Fruit fly (Drosophila melanogaster) whole organism, embryonic: ENCODE results near the gene Bacc.

ENCODE experiments used
- B-H2 ChIP-seq: fragments of 200-800 bp; sonication (Bioruptor generic); optimal IDR thresholded peaks from 2 replicates; lab custom pipeline; 2018; ENCODE audit warnings: missing biosample characterization, mild to moderate bottlenecking, missing genetic modification characterization
- CG10147 ChIP-seq: fragments of 200-800 bp; sonication (Bioruptor generic); optimal IDR thresholded peaks from 2 replicates; lab custom pipeline; 2019; ENCODE audit warnings: missing biosample characterization, mild to moderate bottlenecking, missing genetic modification characterization, moderate library complexity
- CG1024 ChIP-seq: fragments of 200-800 bp; sonication (Bioruptor generic); IDR thresholded peaks from 2 replicates; pipeline ENCODE4 v1.3.6; 2022; ENCODE audit warnings: missing biosample characterization, missing genetic modification characterization
- CG10565 ChIP-seq: fragments of 200-800 bp; sonication (Bioruptor generic); optimal IDR thresholded peaks from 3 replicates; lab custom pipeline; 2016; ENCODE audit warnings: missing biosample characterization, mild to moderate bottlenecking, missing genetic modification characterization
- CG11085 ChIP-seq: fragments of 200-800 bp; sonication (Bioruptor generic); IDR thresholded peaks from 2 replicates; pipeline ENCODE4 v1.3.6; 2022; ENCODE audit warnings: missing biosample characterization, missing genetic modification characterization
- CG12219 ChIP-seq: fragments of 200-800 bp; sonication (Bioruptor generic); optimal IDR thresholded peaks from 3 replicates; lab custom pipeline; 2018; ENCODE audit warnings: missing biosample characterization, mild to moderate bottlenecking, missing genetic modification characterization
- CG12769 ChIP-seq: fragments of 200-800 bp; sonication (Bioruptor generic); optimal IDR thresholded peaks from 2 replicates; lab custom pipeline; 2019; ENCODE audit warnings: missing biosample characterization, mild to moderate bottlenecking, missing genetic modification characterization, moderate library complexity
- CG13424 ChIP-seq: fragments of 200-800 bp; sonication (Bioruptor generic); optimal IDR thresholded peaks from 2 replicates; lab custom pipeline; 2019; ENCODE audit warnings: missing biosample characterization, mild to moderate bottlenecking, missing genetic modification characterization, moderate library complexity
- CG13775 ChIP-seq: fragments of 200-800 bp; sonication (Bioruptor generic); optimal IDR thresholded peaks from 3 replicates; lab custom pipeline; 2017; ENCODE audit warnings: missing biosample characterization, mild to moderate bottlenecking, missing genetic modification characterization
- CG15479 ChIP-seq: fragments of 200-800 bp; sonication (Bioruptor generic); optimal IDR thresholded peaks from 3 replicates; lab custom pipeline; 2019; ENCODE audit warnings: missing biosample characterization, mild to moderate bottlenecking, missing genetic modification characterization, moderate library complexity
- CG16779 ChIP-seq: fragments of 200-800 bp; sonication (Bioruptor generic); IDR thresholded peaks from 2 replicates; pipeline ENCODE4 v1.3.6; 2022; ENCODE audit warnings: missing biosample characterization, missing genetic modification characterization
- CG17612 ChIP-seq: fragments of 200-800 bp; sonication (Bioruptor generic); IDR thresholded peaks from 2 replicates; pipeline ENCODE4 v1.3.6; 2022; ENCODE audit warnings: missing biosample characterization, missing genetic modification characterization
- CG1792 ChIP-seq: fragments of 200-800 bp; sonication (Bioruptor generic); optimal IDR thresholded peaks from 2 replicates; lab custom pipeline; 2016; ENCODE audit warnings: missing biosample characterization, missing genetic modification characterization
- CG34376 ChIP-seq: fragments of 200-800 bp; sonication (Bioruptor generic); optimal IDR thresholded peaks from 2 replicates; lab custom pipeline; 2018; ENCODE audit warnings: missing biosample characterization, mild to moderate bottlenecking, missing genetic modification characterization
- CG4820 ChIP-seq: fragments of 200-800 bp; sonication (Bioruptor generic); optimal IDR thresholded peaks from 3 replicates; lab custom pipeline; 2016; ENCODE audit warnings: missing biosample characterization, missing genetic modification characterization
- CG5245 ChIP-seq: fragments of 200-800 bp; sonication (Bioruptor generic); optimal IDR thresholded peaks from 3 replicates; lab custom pipeline; 2016; ENCODE audit warnings: missing biosample characterization, missing genetic modification characterization
- CG6254 ChIP-seq: fragments of 200-800 bp; sonication (Bioruptor generic); optimal IDR thresholded peaks from 3 replicates; lab custom pipeline; 2017; ENCODE audit warnings: mild to moderate bottlenecking, missing biosample characterization, missing genetic modification reagents, missing genetic modification characterization
- CG6854 ChIP-seq: fragments of 200-800 bp; sonication (Bioruptor generic); optimal IDR thresholded peaks from 3 replicates; lab custom pipeline; 2017; ENCODE audit warnings: missing biosample characterization, mild to moderate bottlenecking, missing genetic modification characterization
- CG7963 ChIP-seq: fragments of 200-800 bp; sonication (Bioruptor generic); IDR thresholded peaks from 3 replicates; pipeline ENCODE4 v1.3.6; 2022; ENCODE audit warnings: missing biosample characterization, missing genetic modification characterization; ENCODE audit not compliant: partially characterized antibody
- CG8281 ChIP-seq: fragments of 200-800 bp; sonication (Bioruptor generic); optimal IDR thresholded peaks from 2 replicates; lab custom pipeline; 2018; ENCODE audit warnings: missing biosample characterization, mild to moderate bottlenecking, missing genetic modification characterization, moderate library complexity
- CTCF ChIP-seq: fragments of 200-800 bp; sonication (Bioruptor generic); optimal IDR thresholded peaks from 2 replicates; lab custom pipeline; 2017; ENCODE audit warnings: missing biosample characterization, mild to moderate bottlenecking, missing genetic modification characterization, moderate library complexity
- D ChIP-seq, 2 experiments: fragments of 200-800 bp in 1 of 2; fragments of >200 bp in 1 of 2; sonication (Bioruptor generic) in 1 of 2; optimal IDR thresholded peaks; 2 replicates in 1 of 2; 3 replicates in 1 of 2; lab custom pipeline; 2017; ENCODE audit warnings: mild to moderate bottlenecking in 1 of 2, missing biosample characterization in 1 of 2, missing genetic modification characterization in 1 of 2, missing genetic modification reagents in 1 of 2
- Dek ChIP-seq: fragments of 200-800 bp; sonication (Bioruptor generic); optimal IDR thresholded peaks from 3 replicates; lab custom pipeline; 2019; ENCODE audit warnings: missing biosample characterization, mild to moderate bottlenecking, missing genetic modification characterization, moderate library complexity
- E2f1 ChIP-seq: fragments of 200-800 bp; sonication (Bioruptor generic); IDR thresholded peaks from 2 replicates; pipeline ENCODE4 v1.3.6; 2022; ENCODE audit warnings: missing biosample characterization, missing genetic modification characterization
- HmgZ ChIP-seq: fragments of 200-800 bp; sonication (Bioruptor generic); optimal IDR thresholded peaks from 2 replicates; lab custom pipeline; 2018; ENCODE audit warnings: missing biosample characterization, mild to moderate bottlenecking, missing genetic modification characterization
- Hr39 ChIP-seq: fragments of >200 bp; optimal IDR thresholded peaks from 2 replicates; lab custom pipeline; 2017
- MESR4 ChIP-seq: fragments of 200-800 bp; sonication (Bioruptor generic); optimal IDR thresholded peaks from 2 replicates; lab custom pipeline; 2018; ENCODE audit warnings: missing biosample characterization, mild to moderate bottlenecking, missing genetic modification characterization, moderate library complexity
- Mad ChIP-seq: fragments of 200-800 bp; sonication (Bioruptor generic); optimal IDR thresholded peaks from 2 replicates; lab custom pipeline; 2016; ENCODE audit warnings: missing biosample characterization, missing genetic modification characterization
- Med ChIP-seq: fragments of 200-800 bp; sonication (Bioruptor generic); peaks from one replicate; lab custom pipeline; 2016; ENCODE audit warnings: missing biosample characterization, missing genetic modification characterization, mild to moderate bottlenecking, inconsistent platforms, moderate library complexity
- Myb ChIP-seq: fragments of 200-800 bp; sonication (Bioruptor generic); optimal IDR thresholded peaks from 2 replicates; lab custom pipeline; 2016; ENCODE audit warnings: missing biosample characterization, missing genetic modification characterization
- Neu2 ChIP-seq: fragments of 200-800 bp; sonication (Bioruptor generic); optimal IDR thresholded peaks from 3 replicates; lab custom pipeline; 2016; ENCODE audit warnings: missing biosample characterization, missing genetic modification characterization, borderline replicate concordance
- Optix ChIP-seq: fragments of 200-800 bp; sonication (Bioruptor generic); IDR thresholded peaks from 3 replicates; pipeline ENCODE4 v1.3.6; 2022; ENCODE audit warnings: missing biosample characterization, missing genetic modification characterization
- Side ChIP-seq: fragments of 200-800 bp; sonication (Bioruptor generic); optimal IDR thresholded peaks from 2 replicates; lab custom pipeline; 2016; ENCODE audit warnings: missing biosample characterization, missing genetic modification characterization
- abd-A ChIP-seq: fragments of 200-800 bp; sonication (Bioruptor generic); optimal IDR thresholded peaks from 3 replicates; lab custom pipeline; 2019; ENCODE audit warnings: missing biosample characterization, mild to moderate bottlenecking, missing genetic modification characterization, moderate library complexity
- ac ChIP-seq: fragments of 200-800 bp; sonication (Bioruptor generic); optimal IDR thresholded peaks from 3 replicates; lab custom pipeline; 2017; ENCODE audit warnings: missing biosample characterization, mild to moderate bottlenecking, missing genetic modification characterization
- crc ChIP-seq: fragments of 200-800 bp; sonication (Bioruptor generic); optimal IDR thresholded peaks from 2 replicates; lab custom pipeline; 2016; ENCODE audit warnings: missing biosample characterization, missing genetic modification characterization
- ewg ChIP-seq: fragments of 200-800 bp; sonication (Bioruptor generic); optimal IDR thresholded peaks from 3 replicates; lab custom pipeline; 2017; ENCODE audit warnings: mild to moderate bottlenecking, missing biosample characterization, missing genetic modification reagents, missing genetic modification characterization
- gem ChIP-seq: fragments of 200-800 bp; sonication (Bioruptor generic); optimal IDR thresholded peaks from 2 replicates; lab custom pipeline; 2019; ENCODE audit warnings: missing biosample characterization, mild to moderate bottlenecking, missing genetic modification characterization, moderate library complexity
- hth ChIP-seq: fragments of >200 bp; optimal IDR thresholded peaks from 2 replicates; lab custom pipeline; 2017; ENCODE audit warnings: inconsistent platforms
- kay ChIP-seq: fragments of 200-800 bp; sonication (Bioruptor generic); optimal IDR thresholded peaks from 2 replicates; lab custom pipeline; 2016; ENCODE audit warnings: missing biosample characterization, missing genetic modification characterization
- lilli ChIP-seq: fragments of 200-800 bp; sonication (Bioruptor generic); optimal IDR thresholded peaks from 3 replicates; lab custom pipeline; 2016; ENCODE audit warnings: missing biosample characterization, missing genetic modification characterization
- nau ChIP-seq: fragments of 200-800 bp; sonication (Bioruptor generic); optimal IDR thresholded peaks from 3 replicates; lab custom pipeline; 2017; ENCODE audit warnings: missing biosample characterization, mild to moderate bottlenecking, missing genetic modification characterization, missing genetic modification reagents
- prd ChIP-seq, 3 experiments: fragments of >200 bp in 2 of 3; fragments of 200-800 bp in 1 of 3; sonication (Bioruptor generic) in 1 of 3; optimal IDR thresholded peaks in 2 of 3; IDR thresholded peaks in 1 of 3; 2 replicates in 2 of 3; 3 replicates in 1 of 3; pipeline versions ENCODE4 v1.3.6 to Lab custom; 2017 to 2022; ENCODE audit warnings: missing biosample characterization in 1 of 3, missing genetic modification characterization in 1 of 3
- sc ChIP-seq, 3 experiments: fragments of >200 bp in 2 of 3; fragments of 200-800 bp in 1 of 3; sonication (Bioruptor generic) in 1 of 3; optimal IDR thresholded peaks; 2 replicates in 2 of 3; 3 replicates in 1 of 3; lab custom pipeline; 2017; ENCODE audit warnings: mild to moderate bottlenecking in 1 of 3, missing biosample characterization in 1 of 3, missing genetic modification characterization in 1 of 3, missing genetic modification reagents in 1 of 3
- scrt ChIP-seq: fragments of 200-800 bp; sonication (Bioruptor generic); optimal IDR thresholded peaks from 2 replicates; lab custom pipeline; 2018; ENCODE audit warnings: missing biosample characterization, mild to moderate bottlenecking, missing genetic modification characterization, moderate library complexity
- sim ChIP-seq: fragments of 200-800 bp; sonication (Bioruptor generic); IDR thresholded peaks from 2 replicates; pipeline ENCODE4 v1.3.6; 2022; ENCODE audit warnings: missing biosample characterization, missing genetic modification characterization
- slbo ChIP-seq: fragments of 200-800 bp; sonication (Bioruptor generic); IDR thresholded peaks from 2 replicates; pipeline ENCODE4 v1.3.6; 2022; ENCODE audit warnings: missing biosample characterization, missing genetic modification characterization
- stwl ChIP-seq: fragments of 200-800 bp; sonication (Bioruptor generic); optimal IDR thresholded peaks from 3 replicates; lab custom pipeline; 2018; ENCODE audit warnings: missing biosample characterization, mild to moderate bottlenecking, missing genetic modification characterization, moderate library complexity
- tgo ChIP-seq: fragments of 200-800 bp; sonication (Bioruptor generic); IDR thresholded peaks from 3 replicates; pipeline ENCODE4 v1.3.6; 2022; ENCODE audit warnings: missing biosample characterization, missing genetic modification characterization
- unc-4 ChIP-seq: fragments of 200-800 bp; sonication (Bioruptor generic); IDR thresholded peaks from 2 replicates; pipeline ENCODE4 v1.3.6; 2022; ENCODE audit warnings: missing biosample characterization, missing genetic modification characterization; ENCODE audit not compliant: partially characterized antibody

Bacc gene

dm6 chr2L:2749144-2749766 is 3.0 kb upstream of the Bacc start (continued):
- no peak for TF ChIP-seq tgo (GFP tag; lab: Robert Waterston, UW)
- TF ChIP-seq slbo (GFP tag; lab: Robert Waterston, UW): no peak
- TF ChIP-seq CG12219: peak; percentile 3
- no peak for TF ChIP-seq CG7963 (GFP tag; lab: Robert Waterston, UW)
- TF ChIP-seq CG10565 (GFP tag; lab: Kevin White, UChicago): no peak
- TF ChIP-seq CG15479 (GFP tag; lab: Kevin White, UChicago): no peak
- no peak for TF ChIP-seq CG4820 (GFP tag; lab: Kevin White, UChicago)
- TF ChIP-seq CG13775 (GFP tag; lab: Kevin White, UChicago): no peak
- TF ChIP-seq nau (GFP tag; lab: Kevin White, UChicago): peak; percentile 27
- TF ChIP-seq CG16779: no peak
- no peak for TF ChIP-seq CG1024 (GFP tag; lab: Robert Waterston, UW)
- peak; percentile 1 for TF ChIP-seq CG13424 (tag; lab: Kevin White, UChicago)
- peak; percentile 7 for TF ChIP-seq CG34376 (GFP tag; lab: Kevin White, UChicago)
- TF ChIP-seq Neu2 (GFP tag; lab: Kevin White, UChicago): no peak
- no peak for TF ChIP-seq B-H2 (GFP tag; lab: Kevin White, UChicago)
- peak; percentile 1 for TF ChIP-seq stwl (tag; lab: Kevin White, UChicago)
- peak; percentile 61 for TF ChIP-seq Med (GFP tag; lab: Kevin White, UChicago)
- peak; percentile 10 for TF ChIP-seq lilli
- TF ChIP-seq Dek: no peak
- no peak for TF ChIP-seq CG17612 (GFP tag; lab: Robert Waterston, UW)
- no peak for TF ChIP-seq unc-4 (GFP tag; lab: Robert Waterston, UW)
- no peak for TF ChIP-seq D (optimal IDR thresholded peaks at IDR 0.05; lab: Kevin White, UChicago)
- TF ChIP-seq D (GFP tag; optimal IDR thresholded peaks at IDR 0.05; lab: Kevin White, UChicago): no peak
- TF ChIP-seq CG10147 (GFP tag; lab: Kevin White, UChicago): no peak
- no peak for TF ChIP-seq Optix (GFP tag; lab: Robert Waterston, UW)
- TF ChIP-seq abd-A (tag; lab: Kevin White, UChicago): no peak
- peak; percentile 17 for TF ChIP-seq MESR4 (GFP tag; lab: Kevin White, UChicago)
- TF ChIP-seq gem (tag; lab: Kevin White, UChicago): no peak
- no peak for TF ChIP-seq Hr39 (lab: Kevin White, UChicago)
- TF ChIP-seq CG8281: peak; percentile 86
- no peak for TF ChIP-seq Side (GFP tag; lab: Kevin White, UChicago)
- no peak for TF ChIP-seq CG6854
- TF ChIP-seq crc (GFP tag; lab: Kevin White, UChicago): no peak
- TF ChIP-seq CTCF (GFP tag; lab: Kevin White, UChicago): no peak
- TF ChIP-seq Myb (GFP tag; lab: Kevin White, UChicago): peak; percentile 43
- no peak for TF ChIP-seq sim (GFP tag; lab: Robert Waterston, UW)
- no peak for TF ChIP-seq HmgZ (tag; lab: Kevin White, UChicago)
- TF ChIP-seq prd (optimal IDR thresholded peaks at IDR 0.05; lab: Kevin White, UChicago): no peak
- TF ChIP-seq prd (GFP tag; IDR thresholded peaks at IDR 0.05; lab: Robert Waterston, UW): no peak
- no peak for TF ChIP-seq CG5245 (GFP tag; lab: Kevin White, UChicago)
- no peak for TF ChIP-seq Mad (GFP tag; lab: Kevin White, UChicago)
- no peak for TF ChIP-seq CG11085 (GFP tag; lab: Robert Waterston, UW)
- no peak for TF ChIP-seq hth (lab: Kevin White, UChicago)
- no peak for TF ChIP-seq scrt
- TF ChIP-seq CG12769 (tag; lab: Kevin White, UChicago): peak; percentile 36
- no peak for TF ChIP-seq E2f1 (GFP tag; lab: Robert Waterston, UW)
- no peak for TF ChIP-seq sc (optimal IDR thresholded peaks at IDR 0.05; lab: Kevin White, UChicago)
- TF ChIP-seq sc (GFP tag; optimal IDR thresholded peaks at IDR 0.05; lab: Kevin White, UChicago): no peak
- TF ChIP-seq ac (GFP tag; lab: Kevin White, UChicago): no peak
- TF ChIP-seq ewg (GFP tag; lab: Kevin White, UChicago): no peak
- no peak for TF ChIP-seq CG6254 (GFP tag; lab: Kevin White, UChicago)
- no peak for TF ChIP-seq CG1792
- no peak for TF ChIP-seq kay (GFP tag; lab: Kevin White, UChicago)
